Fruit fly (Drosophila melanogaster) whole organism, adult: Measurements from ENCODE around the gene Doc2.

Experiments
- CG11617 ChIP-seq: fragments of 200-800 bp; sonication (Bioruptor generic); optimal IDR thresholded peaks from 2 replicates; lab custom pipeline; 2017; ENCODE audit warnings: mild to moderate bottlenecking, missing biosample characterization, missing genetic modification reagents, missing genetic modification characterization
- CG12768 ChIP-seq: fragments of 200-800 bp; sonication (Bioruptor generic); optimal IDR thresholded peaks from 2 replicates; lab custom pipeline; 2017; ENCODE audit warnings: missing biosample characterization, missing genetic modification characterization, mild to moderate bottlenecking, moderate library complexity, missing genetic modification reagents
- CG14711 ChIP-seq: fragments of 200-800 bp; sonication (Bioruptor generic); optimal IDR thresholded peaks from 2 replicates; lab custom pipeline; 2018; ENCODE audit warnings: missing biosample characterization, mild to moderate bottlenecking, missing genetic modification characterization, moderate library complexity
- CG1620 ChIP-seq: fragments of 200-800 bp; sonication (Bioruptor generic); optimal IDR thresholded peaks from 2 replicates; lab custom pipeline; 2016; ENCODE audit warnings: missing biosample characterization, missing genetic modification characterization
- CG33017 ChIP-seq: fragments of 200-800 bp; sonication (Bioruptor generic); optimal IDR thresholded peaks from 2 replicates; lab custom pipeline; 2018; ENCODE audit warnings: missing biosample characterization, mild to moderate bottlenecking, missing genetic modification characterization, moderate library complexity
- CG5204 ChIP-seq: fragments of 200-800 bp; sonication (Bioruptor generic); optimal IDR thresholded peaks from 2 replicates; lab custom pipeline; 2016; ENCODE audit warnings: missing biosample characterization, missing genetic modification characterization
- CG7045 ChIP-seq: fragments of 200-800 bp; sonication (Bioruptor generic); optimal IDR thresholded peaks from 2 replicates; lab custom pipeline; 2017; ENCODE audit warnings: missing biosample characterization, mild to moderate bottlenecking, missing genetic modification characterization
- CG7101 ChIP-seq: fragments of 200-800 bp; sonication (Bioruptor generic); optimal IDR thresholded peaks from 2 replicates; lab custom pipeline; 2018; ENCODE audit warnings: missing biosample characterization, mild to moderate bottlenecking, missing genetic modification characterization, moderate library complexity
- Clk ChIP-seq: fragments of 200-800 bp; sonication (Bioruptor generic); optimal IDR thresholded peaks from 2 replicates; lab custom pipeline; 2017; ENCODE audit warnings: missing biosample characterization, missing genetic modification characterization
- Crg-1 ChIP-seq: fragments of 200-800 bp; sonication (Bioruptor generic); optimal IDR thresholded peaks from 2 replicates; lab custom pipeline; 2016; ENCODE audit warnings: missing biosample characterization, missing genetic modification characterization
- Hr96 ChIP-seq: fragments of 200-800 bp; sonication (Bioruptor generic); optimal IDR thresholded peaks from 2 replicates; lab custom pipeline; 2016; ENCODE audit warnings: missing biosample characterization, missing genetic modification characterization
- Mnt ChIP-seq: fragments of 200-800 bp; sonication (Bioruptor generic); optimal IDR thresholded peaks from 2 replicates; lab custom pipeline; 2016; ENCODE audit warnings: missing biosample characterization, mild to moderate bottlenecking, missing genetic modification characterization
- bab1 ChIP-seq: fragments of 200-800 bp; sonication (Bioruptor generic); optimal IDR thresholded peaks from 3 replicates; lab custom pipeline; 2019; ENCODE audit warnings: missing biosample characterization, mild to moderate bottlenecking, missing genetic modification characterization, moderate library complexity
- cic ChIP-seq: fragments of 200-800 bp; sonication (Bioruptor generic); optimal IDR thresholded peaks from 2 replicates; lab custom pipeline; 2017; ENCODE audit warnings: missing biosample characterization, mild to moderate bottlenecking, missing genetic modification characterization, moderate library complexity
- cnc ChIP-seq, 2 experiments: fragments of >200 bp; optimal IDR thresholded peaks; 2 replicates each; lab custom pipeline; 2017
- kay ChIP-seq: fragments of 200-800 bp; sonication (Bioruptor generic); peaks from one replicate; lab custom pipeline; 2016; ENCODE audit warnings: missing biosample characterization, missing genetic modification characterization, borderline replicate concordance
- ovo ChIP-seq: fragments of 200-800 bp; sonication (Bioruptor generic); optimal IDR thresholded peaks from 2 replicates; lab custom pipeline; 2016; ENCODE audit warnings: missing biosample characterization, missing genetic modification characterization
- pad ChIP-seq: fragments of 200-800 bp; sonication (Bioruptor generic); optimal IDR thresholded peaks from 3 replicates; lab custom pipeline; 2017; ENCODE audit warnings: missing biosample characterization, missing genetic modification characterization, mild to moderate bottlenecking, moderate library complexity, missing genetic modification reagents
- tj ChIP-seq: fragments of 200-800 bp; sonication (Bioruptor generic); optimal IDR thresholded peaks from 3 replicates; lab custom pipeline; 2017; ENCODE audit warnings: missing biosample characterization, mild to moderate bottlenecking, missing genetic modification characterization, moderate library complexity
- toe ChIP-seq: fragments of 200-800 bp; sonication (Bioruptor generic); optimal IDR thresholded peaks from 2 replicates; lab custom pipeline; 2016; ENCODE audit warnings: missing biosample characterization, missing genetic modification characterization

The Doc2 gene

dm6 chr3L:9062816-9063215 lies 43.8 kb upstream of the Doc2 start:
- no peak for TF ChIP-seq CG7045 (GFP tag; lab: Kevin White, UChicago)
- peak; percentile 6 for TF ChIP-seq CG14711 (tag; lab: Kevin White, UChicago)

dm6 chr3L:9061449-9061848 lies 42.4 kb upstream of the Doc2 start:
- no peak for TF ChIP-seq CG7045 (GFP tag; lab: Kevin White, UChicago)
- TF ChIP-seq kay (GFP tag; lab: Kevin White, UChicago) = no peak
- no peak for TF ChIP-seq CG11617 (GFP tag; lab: Kevin White, UChicago)
- TF ChIP-seq Clk = no peak
- no peak for TF ChIP-seq CG1620 (GFP tag; lab: Kevin White, UChicago)
- TF ChIP-seq tj (GFP tag; lab: Kevin White, UChicago) = peak; percentile 85
- TF ChIP-seq Mnt (GFP tag; lab: Kevin White, UChicago) = no peak
- no peak for TF ChIP-seq pad (GFP tag; lab: Kevin White, UChicago)
- no peak for TF ChIP-seq CG7101 (tag; lab: Kevin White, UChicago)

dm6 chr3L:9059611-9060203 lies 40.7 kb upstream of the Doc2 start:
- TF ChIP-seq kay (GFP tag; lab: Kevin White, UChicago) (no peak), CG5204 (GFP tag; lab: Kevin White, UChicago) (peak; percentile 61), CG12768 (GFP tag; lab: Kevin White, UChicago) (peak; percentile 54), CG11617 (GFP tag; lab: Kevin White, UChicago) (peak; percentile 35), CG33017 (tag; lab: Kevin White, UChicago) (peak; percentile 81), pad (GFP tag; lab: Kevin White, UChicago) (peak; percentile 31), toe (GFP tag; lab: Kevin White, UChicago) (peak; percentile 20), tj (GFP tag; lab: Kevin White, UChicago) (peak; percentile 5), CG7101 (tag; lab: Kevin White, UChicago) (peak; percentile 57), Hr96 (GFP tag; lab: Kevin White, UChicago) (peak; percentile 54), CG1620 (GFP tag; lab: Kevin White, UChicago) (peak; percentile 25), cnc (optimal IDR thresholded peaks at IDR 0.05; lab: Kevin White, UChicago) (no peak), ovo (GFP tag; lab: Kevin White, UChicago) (peak; percentile 58), cic (peak; percentile 47), CG14711 (tag; lab: Kevin White, UChicago) (peak; percentile 54), Crg-1 (GFP tag; lab: Kevin White, UChicago) (peak; percentile 44), bab1 (no peak), Clk (peak; percentile 53), CG7045 (GFP tag; lab: Kevin White, UChicago) (peak; percentile 40), Mnt (GFP tag; lab: Kevin White, UChicago) (peak; percentile 54)

- TF ChIP-seq CG5204 (GFP tag; lab: Kevin White, UChicago) = peak; percentile 91
- peak; percentile 95 for TF ChIP-seq CG11617 (GFP tag; lab: Kevin White, UChicago)
- TF ChIP-seq CG7045 (GFP tag; lab: Kevin White, UChicago) = peak; percentile 97
- peak; percentile 93 for TF ChIP-seq CG14711 (tag; lab: Kevin White, UChicago)
- peak; percentile 53 for TF ChIP-seq bab1
- peak; percentile 82 for TF ChIP-seq Mnt (GFP tag; lab: Kevin White, UChicago)
- no peak for TF ChIP-seq cnc (optimal IDR thresholded peaks at IDR 0.05; lab: Kevin White, UChicago)
- TF ChIP-seq cic = peak; percentile 94
- TF ChIP-seq CG12768 (GFP tag; lab: Kevin White, UChicago) = peak; percentile 96
- TF ChIP-seq tj (GFP tag; lab: Kevin White, UChicago) = peak; percentile 77
- peak; percentile 93 for TF ChIP-seq kay (GFP tag; lab: Kevin White, UChicago)
- TF ChIP-seq CG33017 (tag; lab: Kevin White, UChicago) = peak; percentile 98
- peak; percentile 77 for TF ChIP-seq ovo (GFP tag; lab: Kevin White, UChicago)
- peak; percentile 91 for TF ChIP-seq toe (GFP tag; lab: Kevin White, UChicago)
- peak; percentile 97 for TF ChIP-seq CG7101 (tag; lab: Kevin White, UChicago)
- TF ChIP-seq Clk = peak; percentile 96
- TF ChIP-seq pad (GFP tag; lab: Kevin White, UChicago) = peak; percentile 83
- TF ChIP-seq Crg-1 (GFP tag; lab: Kevin White, UChicago) = peak; percentile 83
- TF ChIP-seq Hr96 (GFP tag; lab: Kevin White, UChicago) = peak; percentile 80
- TF ChIP-seq CG1620 (GFP tag; lab: Kevin White, UChicago) = peak; percentile 67
Measured at dm6 chr3L:9057429-9058088, 38.5 kb upstream of the Doc2 start.

- TF ChIP-seq CG12768 (GFP tag; lab: Kevin White, UChicago) (peak; percentile 11), CG14711 (tag; lab: Kevin White, UChicago) (peak; percentile 28), tj (GFP tag; lab: Kevin White, UChicago) (peak; percentile 44), CG11617 (GFP tag; lab: Kevin White, UChicago) (peak; percentile 51), cic (peak; percentile 75), Mnt (GFP tag; lab: Kevin White, UChicago) (peak; percentile 60), ovo (GFP tag; lab: Kevin White, UChicago) (peak; percentile 94), bab1 (no peak), Crg-1 (GFP tag; lab: Kevin White, UChicago) (peak; percentile 11), CG7101 (tag; lab: Kevin White, UChicago) (peak; percentile 14), pad (GFP tag; lab: Kevin White, UChicago) (no peak), cnc (optimal IDR thresholded peaks at IDR 0.05; lab: Kevin White, UChicago) (no peak), kay (GFP tag; lab: Kevin White, UChicago) (peak; percentile 42)
Measured at dm6 chr3L:9055870-9056807, 37.1 kb upstream of the Doc2 start.
